Fruit fly (Drosophila melanogaster) whole organism, prepupa: Measurements from ENCODE around the gene CG34125.

ENCODE experiments used
- CG10631 ChIP-seq: fragments of 200-800 bp; sonication (Bioruptor generic); optimal IDR thresholded peaks from 2 replicates; lab custom pipeline; 2016; ENCODE audit warnings: missing biosample characterization, missing genetic modification characterization
- CG10669 ChIP-seq: fragments of 200-800 bp; sonication (Bioruptor generic); optimal IDR thresholded peaks from 3 replicates; lab custom pipeline; 2018; ENCODE audit warnings: missing biosample characterization, mild to moderate bottlenecking, missing genetic modification characterization, moderate library complexity
- CG11902 ChIP-seq: fragments of 200-800 bp; sonication (Bioruptor generic); optimal IDR thresholded peaks from 3 replicates; lab custom pipeline; 2016; ENCODE audit warnings: missing biosample characterization, missing genetic modification characterization
- CG15336 ChIP-seq: fragments of 200-800 bp; sonication (Bioruptor generic); IDR thresholded peaks from 2 replicates; pipeline ENCODE4 v1.3.6; 2022; ENCODE audit warnings: missing biosample characterization, missing genetic modification characterization
- CG1621 ChIP-seq: fragments of 200-800 bp; sonication (Bioruptor generic); optimal IDR thresholded peaks from 3 replicates; lab custom pipeline; 2018; ENCODE audit warnings: missing biosample characterization, mild to moderate bottlenecking, missing genetic modification characterization
- CG16779 ChIP-seq: fragments of 200-800 bp; sonication (Bioruptor generic); optimal IDR thresholded peaks from 3 replicates; lab custom pipeline; 2017; ENCODE audit warnings: missing biosample characterization, mild to moderate bottlenecking, missing genetic modification characterization
- CG3032 ChIP-seq: fragments of 200-800 bp; optimal IDR thresholded peaks from 2 replicates; lab custom pipeline; 2019; ENCODE audit warnings: missing biosample characterization, mild to moderate bottlenecking, missing genetic modification characterization, moderate library complexity
- CG31627 ChIP-seq: fragments of 200-800 bp; sonication (Bioruptor generic); optimal IDR thresholded peaks from 3 replicates; lab custom pipeline; 2016; ENCODE audit warnings: missing biosample characterization, missing genetic modification characterization
- CG32006 ChIP-seq: fragments of 200-800 bp; sonication (Bioruptor generic); optimal IDR thresholded peaks from 3 replicates; lab custom pipeline; 2017; ENCODE audit warnings: missing biosample characterization, mild to moderate bottlenecking, missing genetic modification characterization
- CG34406 ChIP-seq: fragments of 200-800 bp; sonication (Bioruptor generic); optimal IDR thresholded peaks from 3 replicates; lab custom pipeline; 2016; ENCODE audit warnings: missing biosample characterization, missing genetic modification characterization
- CG6276 ChIP-seq: fragments of 200-800 bp; sonication (Bioruptor generic); optimal IDR thresholded peaks from 2 replicates; lab custom pipeline; 2017; ENCODE audit warnings: missing biosample characterization, mild to moderate bottlenecking, missing genetic modification characterization
- CG6792 ChIP-seq: fragments of 200-800 bp; sonication (Bioruptor generic); optimal IDR thresholded peaks from 3 replicates; lab custom pipeline; 2016; ENCODE audit warnings: missing biosample characterization, missing genetic modification characterization
- CG6808 ChIP-seq: fragments of 200-800 bp; sonication (Bioruptor generic); optimal IDR thresholded peaks from 3 replicates; lab custom pipeline; 2017; ENCODE audit warnings: missing biosample characterization, missing genetic modification characterization, mild to moderate bottlenecking, moderate library complexity, missing genetic modification reagents
- CG6854 ChIP-seq: fragments of 200-800 bp; sonication (Bioruptor generic); optimal IDR thresholded peaks from 2 replicates; lab custom pipeline; 2017; ENCODE audit warnings: missing biosample characterization, mild to moderate bottlenecking, missing genetic modification characterization
- CG7368 ChIP-seq: fragments of 200-800 bp; sonication (Bioruptor generic); optimal IDR thresholded peaks from 3 replicates; lab custom pipeline; 2016; ENCODE audit warnings: missing biosample characterization, missing genetic modification characterization
- CG8319 ChIP-seq: fragments of 200-800 bp; sonication (Bioruptor generic); optimal IDR thresholded peaks from 3 replicates; lab custom pipeline; 2016; ENCODE audit warnings: missing biosample characterization, missing genetic modification characterization
- CG8632 ChIP-seq: fragments of 200-800 bp; sonication (Bioruptor generic); optimal IDR thresholded peaks from 3 replicates; lab custom pipeline; 2016; ENCODE audit warnings: missing biosample characterization, missing genetic modification characterization
- CG9139 ChIP-seq: fragments of 200-800 bp; sonication (Bioruptor generic); optimal IDR thresholded peaks from 3 replicates; lab custom pipeline; 2017; ENCODE audit warnings: missing biosample characterization, mild to moderate bottlenecking, missing genetic modification characterization
- Eip78C ChIP-seq: fragments of 200-800 bp; sonication (Bioruptor generic); peaks from one replicate; lab custom pipeline; 2016; ENCODE audit warnings: missing biosample characterization, missing genetic modification characterization
- Eip93F ChIP-seq: fragments of 200-800 bp; sonication (Bioruptor generic); optimal IDR thresholded peaks from 2 replicates; lab custom pipeline; 2016; ENCODE audit warnings: missing biosample characterization, mild to moderate bottlenecking, missing genetic modification characterization
- Ets21C ChIP-seq: fragments of 200-800 bp; sonication (Bioruptor generic); optimal IDR thresholded peaks from 3 replicates; lab custom pipeline; 2016; ENCODE audit warnings: missing biosample characterization, missing genetic modification characterization
- Hr38 ChIP-seq: sonication (Bioruptor generic); optimal IDR thresholded peaks from 2 replicates; lab custom pipeline; 2016; ENCODE audit warnings: missing biosample characterization, missing genetic modification characterization
- Hr39 ChIP-seq: fragments of 200-800 bp; sonication (Bioruptor generic); optimal IDR thresholded peaks from 2 replicates; lab custom pipeline; 2016; ENCODE audit warnings: missing biosample characterization, missing genetic modification characterization
- Hr4 ChIP-seq: fragments of 200-800 bp; sonication (Bioruptor generic); optimal IDR thresholded peaks from 3 replicates; lab custom pipeline; 2016; ENCODE audit warnings: missing biosample characterization, missing genetic modification characterization
- Met ChIP-seq: fragments of 200-800 bp; sonication (Bioruptor generic); optimal IDR thresholded peaks from 3 replicates; lab custom pipeline; 2016; ENCODE audit warnings: missing biosample characterization, missing genetic modification characterization
- OdsH ChIP-seq: fragments of 200-800 bp; sonication (Bioruptor generic); optimal IDR thresholded peaks from 3 replicates; lab custom pipeline; 2016; ENCODE audit warnings: missing biosample characterization, missing genetic modification characterization
- Sox14 ChIP-seq: fragments of 200-800 bp; sonication (Bioruptor generic); optimal IDR thresholded peaks from 3 replicates; lab custom pipeline; 2016; ENCODE audit warnings: missing biosample characterization, missing genetic modification characterization
- Sox15 ChIP-seq: fragments of 200-800 bp; sonication (Bioruptor generic); optimal IDR thresholded peaks from 3 replicates; lab custom pipeline; 2016; ENCODE audit warnings: missing biosample characterization, missing genetic modification characterization
- achi ChIP-seq: fragments of 200-800 bp; sonication (Bioruptor generic); optimal IDR thresholded peaks from 3 replicates; lab custom pipeline; 2016; ENCODE audit warnings: missing biosample characterization, missing genetic modification characterization
- acj6 ChIP-seq: fragments of 200-800 bp; sonication (Bioruptor generic); optimal IDR thresholded peaks from 3 replicates; lab custom pipeline; 2016; ENCODE audit warnings: missing biosample characterization, missing genetic modification characterization
- cyc ChIP-seq: fragments of 200-800 bp; sonication (Bioruptor generic); optimal IDR thresholded peaks from 3 replicates; lab custom pipeline; 2016; ENCODE audit warnings: missing biosample characterization, missing genetic modification characterization
- dac ChIP-seq: fragments of 200-800 bp; sonication (Bioruptor generic); optimal IDR thresholded peaks from 2 replicates; lab custom pipeline; 2017; ENCODE audit warnings: missing biosample characterization, mild to moderate bottlenecking, missing genetic modification characterization
- dsx ChIP-seq: fragments of 200-800 bp; optimal IDR thresholded peaks from 3 replicates; lab custom pipeline; 2019; ENCODE audit warnings: missing biosample characterization, mild to moderate bottlenecking, missing genetic modification characterization, moderate library complexity; ENCODE audit not compliant: poor library complexity, severe bottlenecking
- eg ChIP-seq: fragments of 200-800 bp; sonication (Bioruptor generic); IDR thresholded peaks from 3 replicates; pipeline ENCODE4 v1.3.6; 2022; ENCODE audit warnings: missing biosample characterization, missing genetic modification characterization
- fd59A ChIP-seq: fragments of 200-800 bp; sonication (Bioruptor generic); optimal IDR thresholded peaks from 2 replicates; lab custom pipeline; 2017; ENCODE audit warnings: missing biosample characterization, mild to moderate bottlenecking, missing genetic modification characterization, missing genetic modification reagents
- fd85E ChIP-seq: fragments of 200-800 bp; sonication (Bioruptor generic); optimal IDR thresholded peaks from 3 replicates; lab custom pipeline; 2016; ENCODE audit warnings: missing biosample characterization, missing genetic modification characterization
- fkh ChIP-seq: fragments of 200-800 bp; sonication (Bioruptor generic); optimal IDR thresholded peaks from 3 replicates; lab custom pipeline; 2017; ENCODE audit warnings: missing biosample characterization, mild to moderate bottlenecking, missing genetic modification characterization, moderate library complexity
- lz ChIP-seq: fragments of 200-800 bp; sonication (Bioruptor generic); optimal IDR thresholded peaks from 3 replicates; lab custom pipeline; 2016; ENCODE audit warnings: missing biosample characterization, missing genetic modification characterization
- net ChIP-seq: fragments of 200-800 bp; sonication (Bioruptor generic); optimal IDR thresholded peaks from 3 replicates; lab custom pipeline; 2016; ENCODE audit warnings: missing biosample characterization, missing genetic modification characterization
- pdm3 ChIP-seq: fragments of 200-800 bp; sonication (Bioruptor generic); optimal IDR thresholded peaks from 3 replicates; lab custom pipeline; 2016; ENCODE audit warnings: missing biosample characterization, missing genetic modification characterization
- salr ChIP-seq, 2 experiments: fragments of 200-800 bp; sonication (Bioruptor generic); optimal IDR thresholded peaks; 3 replicates each; lab custom pipeline; 2016 to 2018; ENCODE audit warnings: missing biosample characterization in 2 of 2, missing genetic modification characterization in 2 of 2, mild to moderate bottlenecking in 1 of 2
- spab ChIP-seq: fragments of 200-800 bp; sonication (Bioruptor generic); optimal IDR thresholded peaks from 2 replicates; lab custom pipeline; 2017; ENCODE audit warnings: missing biosample characterization, mild to moderate bottlenecking, missing genetic modification characterization, missing genetic modification reagents
- svp ChIP-seq: fragments of 200-800 bp; sonication (Bioruptor generic); peaks from one replicate; lab custom pipeline; 2016; ENCODE audit warnings: missing biosample characterization, missing genetic modification characterization
- topi ChIP-seq: fragments of 200-800 bp; sonication (Bioruptor generic); optimal IDR thresholded peaks from 3 replicates; lab custom pipeline; 2016; ENCODE audit warnings: missing biosample characterization, missing genetic modification characterization
- vri ChIP-seq: fragments of 200-800 bp; sonication (Bioruptor generic); optimal IDR thresholded peaks from 3 replicates; lab custom pipeline; 2016; ENCODE audit warnings: missing biosample characterization, mild to moderate bottlenecking, missing genetic modification characterization

Gene CG34125

DNA sequence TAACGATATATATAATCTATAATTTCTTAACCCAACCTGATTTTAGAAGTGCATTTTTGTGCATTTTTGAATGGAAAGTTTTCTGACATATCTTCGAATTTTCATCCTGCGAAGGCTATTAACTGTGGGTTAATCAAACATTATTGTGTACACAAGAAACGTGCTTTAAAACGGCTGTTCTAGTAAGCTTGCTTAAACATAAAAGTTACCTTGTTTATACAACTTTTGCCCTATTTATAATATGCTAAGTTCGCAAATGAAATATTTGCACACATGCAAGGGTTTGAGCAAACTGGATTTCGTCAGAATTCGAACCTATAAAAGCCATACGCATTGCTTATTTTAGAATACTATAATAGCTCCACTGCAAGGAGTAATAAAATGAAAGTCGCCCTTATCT lies 28.4 kb upstream of the CG34125 start, which contains the start of gene Sgs1:
Gene Sgs1, plus strand, starts transcription at position 350 of the 400 bp plus-strand sequence.
- TF ChIP-seq eg (GFP tag; lab: Robert Waterston, UW), result no peak
- TF ChIP-seq vri (GFP tag; lab: Kevin White, UChicago), result peak; percentile 8
- TF ChIP-seq net (GFP tag; lab: Kevin White, UChicago), result no peak
- no peak for TF ChIP-seq Eip93F (GFP tag; lab: Kevin White, UChicago)

DNA sequence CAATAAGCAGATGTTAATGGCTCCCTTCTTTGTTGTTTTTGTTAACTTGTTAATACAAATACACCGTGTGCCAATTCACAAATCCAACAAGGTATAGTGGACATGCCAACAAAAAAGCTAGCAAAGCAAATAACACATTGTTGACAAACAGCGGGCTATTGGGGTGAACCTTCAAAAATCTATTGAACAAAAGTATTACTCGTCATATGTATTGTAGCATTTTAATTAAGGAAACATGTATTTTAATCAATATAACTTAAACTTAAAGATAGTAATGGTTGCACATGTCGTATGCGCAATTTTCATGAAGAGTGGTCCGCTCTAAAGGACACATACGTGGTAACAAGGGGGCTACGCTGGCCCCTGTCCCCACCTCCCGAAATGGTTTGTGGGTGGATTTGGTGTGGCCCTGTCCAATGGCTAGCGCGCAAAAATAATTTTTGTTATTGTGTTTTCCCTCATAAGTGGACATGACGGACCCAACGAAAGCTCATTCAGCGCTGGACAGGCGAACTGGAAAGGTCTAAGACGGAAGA lies 23.1 kb upstream of the CG34125 start, which contains the start of gene synr:
Gene synr, plus strand, starts transcription at position 486 of the 536 bp plus-strand sequence.
- no peak for TF ChIP-seq cyc (GFP tag; lab: Kevin White, UChicago)
- no peak for TF ChIP-seq achi (GFP tag; lab: Kevin White, UChicago)
- TF ChIP-seq Hr39, result no peak
- TF ChIP-seq CG8319 (GFP tag; lab: Kevin White, UChicago), result no peak
- TF ChIP-seq CG6276 (GFP tag; lab: Kevin White, UChicago), result no peak
- TF ChIP-seq CG10631 (GFP tag; lab: Kevin White, UChicago), result no peak
- no peak for TF ChIP-seq acj6 (GFP tag; lab: Kevin White, UChicago)
- TF ChIP-seq Eip93F (GFP tag; lab: Kevin White, UChicago), result no peak
- TF ChIP-seq Hr38 (GFP tag; lab: Kevin White, UChicago), result no peak
- no peak for TF ChIP-seq CG15336 (GFP tag; lab: Robert Waterston, UW)
- no peak for TF ChIP-seq OdsH (GFP tag; lab: Kevin White, UChicago)
- no peak for TF ChIP-seq Met (GFP tag; lab: Kevin White, UChicago)
- no peak for TF ChIP-seq salr (GFP tag; optimal IDR thresholded peaks at IDR 0.05; lab: Kevin White, UChicago)

DNA sequence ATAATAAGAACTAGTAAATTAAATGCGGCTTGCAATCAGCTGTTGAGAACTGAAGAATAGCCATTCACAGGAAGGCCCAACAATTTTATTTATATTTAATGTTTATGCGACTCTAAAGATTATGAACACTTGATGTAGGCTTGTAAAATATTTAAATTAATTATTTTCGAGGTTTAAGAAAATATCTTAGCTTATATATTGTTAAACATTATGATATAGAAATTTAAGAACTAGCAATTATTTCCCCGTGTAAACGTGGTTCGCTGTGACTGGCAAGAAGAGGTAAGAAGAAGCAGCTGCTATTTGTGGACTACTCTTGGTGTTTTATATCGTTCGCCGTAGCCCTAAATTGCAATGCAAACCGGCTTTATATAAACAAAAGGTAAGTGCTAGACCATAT lies 20.2 kb upstream of the CG34125 start, which contains the start of the genes mRpL24 and betaggt-I:
Gene mRpL24, minus strand, starts transcription at position 62 of the 400 bp plus-strand sequence.
Gene betaggt-I, plus strand, starts transcription at position 280 of the 400 bp plus-strand sequence.
- TF ChIP-seq CG6276 (GFP tag; lab: Kevin White, UChicago), result peak; percentile 92
- TF ChIP-seq CG9139 (GFP tag; lab: Kevin White, UChicago), result peak; percentile 93
- TF ChIP-seq CG6854 (GFP tag; lab: Kevin White, UChicago), result peak; percentile 85
- TF ChIP-seq CG10669 (GFP tag; lab: Kevin White, UChicago), result peak; percentile 96
- TF ChIP-seq spab, result peak; percentile 92
- peak; percentile 96 for TF ChIP-seq Sox14 (GFP tag; lab: Kevin White, UChicago)
- peak; percentile 96 for TF ChIP-seq net (GFP tag; lab: Kevin White, UChicago)
- TF ChIP-seq CG31627 (GFP tag; lab: Kevin White, UChicago), result peak; percentile 95
- TF ChIP-seq Sox15, result peak; percentile 96
- peak; percentile 92 for TF ChIP-seq CG11902 (GFP tag; lab: Kevin White, UChicago)
- peak; percentile 97 for TF ChIP-seq lz (GFP tag; lab: Kevin White, UChicago)
- TF ChIP-seq cyc (GFP tag; lab: Kevin White, UChicago), result peak; percentile 95
- peak; percentile 90 for TF ChIP-seq CG7368 (GFP tag; lab: Kevin White, UChicago)
- TF ChIP-seq CG32006, result peak; percentile 97
- TF ChIP-seq Met (GFP tag; lab: Kevin White, UChicago), result peak; percentile 95
- peak; percentile 96 for TF ChIP-seq topi (GFP tag; lab: Kevin White, UChicago)
- TF ChIP-seq salr (GFP tag; optimal IDR thresholded peaks at IDR 0.05; lab: Kevin White, UChicago), result peak in 1 of 2 experiments; percentile 94
- TF ChIP-seq dac, result peak; percentile 93
- peak; percentile 87 for TF ChIP-seq fkh (GFP tag; lab: Kevin White, UChicago)
- TF ChIP-seq CG6792 (GFP tag; lab: Kevin White, UChicago), result peak; percentile 96
- peak; percentile 90 for TF ChIP-seq Hr39
- peak; percentile 99 for TF ChIP-seq eg (GFP tag; lab: Robert Waterston, UW)
- peak; percentile 91 for TF ChIP-seq CG1621 (tag; lab: Kevin White, UChicago)
- peak; percentile 97 for TF ChIP-seq dsx
- TF ChIP-seq CG34406 (GFP tag; lab: Kevin White, UChicago), result peak; percentile 97
- TF ChIP-seq Hr38 (GFP tag; lab: Kevin White, UChicago), result no peak
- TF ChIP-seq CG6808 (GFP tag; lab: Kevin White, UChicago), result peak; percentile 90
- TF ChIP-seq fd59A (GFP tag; lab: Kevin White, UChicago), result peak; percentile 91
- TF ChIP-seq CG15336 (GFP tag; lab: Robert Waterston, UW), result peak; percentile 97
- TF ChIP-seq CG16779 (tag; lab: Kevin White, UChicago), result peak; percentile 90
- TF ChIP-seq fd85E (GFP tag; lab: Kevin White, UChicago), result peak; percentile 28
- TF ChIP-seq CG10631 (GFP tag; lab: Kevin White, UChicago), result peak; percentile 98
- peak; percentile 99 for TF ChIP-seq Eip78C (GFP tag; lab: Kevin White, UChicago)
- TF ChIP-seq Hr4 (GFP tag; lab: Kevin White, UChicago), result peak; percentile 95
- TF ChIP-seq CG3032 (tag; lab: Kevin White, UChicago), result peak; percentile 99
- TF ChIP-seq Ets21C (GFP tag; lab: Kevin White, UChicago), result peak; percentile 90
- TF ChIP-seq CG8319 (GFP tag; lab: Kevin White, UChicago), result peak; percentile 89
- TF ChIP-seq svp, result peak; percentile 96
- TF ChIP-seq pdm3 (GFP tag; lab: Kevin White, UChicago), result peak; percentile 97
- peak; percentile 96 for TF ChIP-seq CG8632 (GFP tag; lab: Kevin White, UChicago)
